Worm (Caenorhabditis elegans) whole organism, L3 larva: ENCODE data around the gene erd-2.1.

Source experiments
- R02D3.7 ChIP-seq: fragments of 150-350 bp; optimal IDR thresholded peaks from 2 replicates; lab custom pipeline; 2014; ENCODE audit warnings: missing biosample characterization, missing genetic modification characterization
- ZK546.5 ChIP-seq: sonication (generic microtip); optimal IDR thresholded peaks from 2 replicates; lab custom pipeline; 2017; ENCODE audit warnings: missing biosample characterization, missing genetic modification characterization
- aly-2 ChIP-seq: fragments of 150-350 bp; optimal IDR thresholded peaks from 2 replicates; lab custom pipeline; 2014; ENCODE audit warnings: missing biosample characterization, missing genetic modification characterization
- ama-1 ChIP-seq: fragments of 150-350 bp; optimal IDR thresholded peaks from 2 replicates; lab custom pipeline; 2018
- ceh-16 ChIP-seq: sonication (generic microtip); optimal IDR thresholded peaks from 2 replicates; lab custom pipeline; 2017; ENCODE audit warnings: missing biosample characterization, missing genetic modification characterization
- ceh-28 ChIP-seq: fragments of 150-350 bp; optimal IDR thresholded peaks from 2 replicates; lab custom pipeline; 2014; ENCODE audit warnings: missing biosample characterization, missing genetic modification reagents, missing genetic modification characterization
- ceh-82 ChIP-seq: fragments of 150-350 bp; optimal IDR thresholded peaks from 2 replicates; lab custom pipeline; 2014; ENCODE audit warnings: missing biosample characterization, missing genetic modification characterization
- ceh-9 ChIP-seq: sonication (generic microtip); optimal IDR thresholded peaks from 2 replicates; lab custom pipeline; 2018; ENCODE audit warnings: missing biosample characterization, missing genetic modification characterization
- egl-27 ChIP-seq: sonication (generic microtip); optimal IDR thresholded peaks from 4 replicates; lab custom pipeline; 2017; ENCODE audit warnings: missing biosample characterization, missing genetic modification reagents, missing genetic modification characterization
- egl-5 ChIP-seq: fragments of 150-350 bp; optimal IDR thresholded peaks from 2 replicates; lab custom pipeline; 2017; ENCODE audit warnings: missing biosample characterization, missing genetic modification reagents, missing genetic modification characterization, inconsistent platforms
- elt-1 ChIP-seq: fragments of 150-350 bp; optimal IDR thresholded peaks from 2 replicates; lab custom pipeline; 2014; ENCODE audit warnings: missing biosample characterization, missing genetic modification characterization
- elt-2 ChIP-seq: sonication (generic microtip); optimal IDR thresholded peaks from 2 replicates; lab custom pipeline; 2016; ENCODE audit warnings: missing genetic modification reagents, mild to moderate bottlenecking, missing genetic modification characterization, missing compliant biosample characterization
- elt-3 ChIP-seq, 3 experiments: fragments of 150-350 bp in 1 of 3; sonication (generic microtip) in 2 of 3; optimal IDR thresholded peaks; 2 replicates in 2 of 3; 4 replicates in 1 of 3; lab custom pipeline; 2014 to 2017; ENCODE audit warnings: missing biosample characterization in 3 of 3, missing genetic modification characterization in 3 of 3
- eor-1 ChIP-seq, 2 experiments: fragments of 150-350 bp; optimal IDR thresholded peaks; 2 replicates each; lab custom pipeline; 2014 to 2018; ENCODE audit warnings: missing biosample characterization in 2 of 2, missing genetic modification characterization in 2 of 2
- fkh-10 ChIP-seq: sonication (generic microtip); optimal IDR thresholded peaks from 2 replicates; lab custom pipeline; 2017; ENCODE audit warnings: missing biosample characterization, missing genetic modification reagents, missing genetic modification characterization
- fkh-2 ChIP-seq: fragments of 150-350 bp; optimal IDR thresholded peaks from 2 replicates; lab custom pipeline; 2014; ENCODE audit warnings: missing biosample characterization, missing genetic modification reagents, missing genetic modification characterization
- fos-1 ChIP-seq: fragments of 150-350 bp; optimal IDR thresholded peaks from 2 replicates; lab custom pipeline; 2014; ENCODE audit warnings: missing biosample characterization, missing genetic modification characterization
- hmg-11 ChIP-seq: sonication (generic microtip); optimal IDR thresholded peaks from 2 replicates; lab custom pipeline; 2016; ENCODE audit warnings: missing genetic modification characterization, missing compliant biosample characterization
- jun-1 ChIP-seq: fragments of 150-350 bp; optimal IDR thresholded peaks from 2 replicates; lab custom pipeline; 2014; ENCODE audit warnings: missing biosample characterization, missing genetic modification reagents, missing genetic modification characterization
- lin-39 ChIP-seq: fragments of 150-350 bp; optimal IDR thresholded peaks from 2 replicates; lab custom pipeline; 2018; ENCODE audit warnings: missing biosample characterization, missing genetic modification reagents, missing genetic modification characterization
- lsy-12 ChIP-seq: sonication (generic microtip); optimal IDR thresholded peaks from 2 replicates; lab custom pipeline; 2016; ENCODE audit warnings: mild to moderate bottlenecking, missing genetic modification characterization, missing compliant biosample characterization
- mdl-1 ChIP-seq: fragments of 150-350 bp; optimal IDR thresholded peaks from 2 replicates; lab custom pipeline; 2014; ENCODE audit warnings: missing biosample characterization, missing genetic modification characterization
- nfya-1 ChIP-seq: sonication (generic microtip); optimal IDR thresholded peaks from 2 replicates; lab custom pipeline; 2017; ENCODE audit warnings: missing genetic modification characterization, mild to moderate bottlenecking, missing compliant biosample characterization, antibody characterized with exemption, moderate library complexity; ENCODE audit not compliant: insufficient read depth
- nhr-23 ChIP-seq: fragments of 150-350 bp; optimal IDR thresholded peaks from 2 replicates; lab custom pipeline; 2014; ENCODE audit warnings: missing biosample characterization, missing genetic modification reagents, missing genetic modification characterization
- nhr-237 ChIP-seq: fragments of 150-350 bp; optimal IDR thresholded peaks from 2 replicates; lab custom pipeline; 2014; ENCODE audit warnings: missing biosample characterization, missing genetic modification characterization
- nhr-25 ChIP-seq: sonication (generic microtip); optimal IDR thresholded peaks from 2 replicates; lab custom pipeline; 2017; ENCODE audit warnings: missing biosample characterization, missing genetic modification characterization
- nhr-43 ChIP-seq: sonication (generic microtip); optimal IDR thresholded peaks from 2 replicates; lab custom pipeline; 2016; ENCODE audit warnings: mild to moderate bottlenecking, missing genetic modification characterization, missing compliant biosample characterization; ENCODE audit not compliant: poor library complexity, severe bottlenecking
- nhr-67 ChIP-seq: fragments of 150-350 bp; optimal IDR thresholded peaks from 2 replicates; lab custom pipeline; 2014; ENCODE audit warnings: missing biosample characterization, missing genetic modification characterization
- nhr-76 ChIP-seq: fragments of 150-350 bp; sonication (generic microtip); optimal IDR thresholded peaks from 5 replicates; lab custom pipeline; 2014; ENCODE audit warnings: missing biosample characterization, missing genetic modification characterization
- pha-4 ChIP-seq: fragments of 150-350 bp; optimal IDR thresholded peaks from 2 replicates; lab custom pipeline; 2014; ENCODE audit warnings: missing biosample characterization, missing genetic modification reagents, missing genetic modification characterization
- pqm-1 ChIP-seq: fragments of 150-350 bp; optimal IDR thresholded peaks from 2 replicates; lab custom pipeline; 2017; ENCODE audit warnings: missing biosample characterization, missing genetic modification characterization, inconsistent platforms
- sea-2 ChIP-seq: fragments of 150-350 bp; sonication (generic microtip); optimal IDR thresholded peaks from 4 replicates; lab custom pipeline; 2014; ENCODE audit warnings: missing biosample characterization, missing genetic modification reagents, missing genetic modification characterization
- skn-1 ChIP-seq: fragments of 150-350 bp; optimal IDR thresholded peaks from 2 replicates; lab custom pipeline; 2014; ENCODE audit warnings: missing biosample characterization, missing genetic modification characterization
- tbx-2 ChIP-seq: sonication (generic microtip); optimal IDR thresholded peaks from 2 replicates; lab custom pipeline; 2016; ENCODE audit warnings: mild to moderate bottlenecking, missing genetic modification characterization, missing compliant biosample characterization
- unc-62 ChIP-seq: fragments of 150-350 bp; sonication (generic microtip); optimal IDR thresholded peaks from 4 replicates; lab custom pipeline; 2014; ENCODE audit warnings: missing biosample characterization, missing genetic modification reagents, missing genetic modification characterization
- ztf-4 ChIP-seq: fragments of 150-350 bp; optimal IDR thresholded peaks from 2 replicates; lab custom pipeline; 2014; ENCODE audit warnings: missing biosample characterization, missing genetic modification characterization

The erd-2.1 gene

DNA sequence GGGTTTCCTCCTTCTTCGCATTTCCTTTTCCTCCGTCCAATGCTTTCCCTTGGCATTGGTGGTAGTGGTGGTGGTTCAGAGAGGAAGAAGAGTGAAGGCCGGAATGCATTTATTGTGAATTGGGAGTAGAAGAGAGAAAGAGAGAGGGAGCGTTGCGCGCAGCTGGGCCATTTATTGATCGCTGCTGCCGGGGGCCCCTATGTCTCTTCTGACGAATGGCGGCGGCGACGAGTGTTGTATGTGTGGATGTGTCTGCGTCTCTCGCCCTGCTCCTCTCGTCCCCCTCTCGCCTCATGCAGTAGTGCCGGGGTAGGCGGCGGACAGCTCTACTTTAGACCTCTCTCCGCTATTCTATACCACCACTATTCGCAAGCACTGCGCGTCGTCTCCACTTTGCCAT is 12.0 kb downstream of the erd-2.1 start, which contains the start of gene unc-115 (continued):
- TF ChIP-seq fkh-10 (GFP tag; lab: Kevin White, UChicago) (no peak), eor-1 (tag; optimal IDR thresholded peaks at IDR 0.05; lab: Kevin White, UChicago) (no peak), lsy-12 (peak; percentile 91), egl-27 (tag; lab: Kevin White, UChicago) (peak; percentile 71), ZK546.5 (tag; lab: Kevin White, UChicago) (no peak), aly-2 (tag; lab: Kevin White, UChicago) (no peak), nhr-237 (tag; lab: Kevin White, UChicago) (no peak), unc-62 (GFP tag; lab: Kevin White, UChicago) (peak; percentile 1), fkh-2 (no peak), nhr-25 (tag; lab: Kevin White, UChicago) (peak; percentile 62), fos-1 (tag; lab: Kevin White, UChicago) (no peak), ceh-9 (tag; lab: Kevin White, UChicago) (no peak)

DNA sequence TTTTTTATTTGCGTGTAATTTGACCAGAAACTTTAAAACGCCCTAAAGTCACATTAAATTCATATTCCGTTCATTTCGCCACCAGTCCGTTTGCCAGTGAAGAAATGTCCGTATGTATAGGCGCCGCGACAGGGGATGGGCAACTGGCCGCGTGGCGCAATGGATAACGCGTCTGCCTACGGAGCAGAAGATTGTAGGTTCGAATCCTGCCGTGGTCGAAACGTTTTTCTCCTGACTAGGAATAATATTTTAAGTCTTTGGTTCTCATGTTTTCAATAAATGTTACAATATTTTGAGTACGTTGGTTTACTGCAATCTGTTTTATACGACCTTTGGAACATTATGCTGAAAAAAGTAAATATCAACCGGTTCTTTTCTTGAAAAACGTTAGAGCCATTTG is 13.6 kb downstream of the erd-2.1 start:
- peak; percentile 55 for TF ChIP-seq tbx-2
- peak; percentile 23 for TF ChIP-seq ceh-28 (tag; lab: Kevin White, UChicago)
- peak; percentile 48 for TF ChIP-seq nhr-23
- TF ChIP-seq fkh-10 (GFP tag; lab: Kevin White, UChicago) = no peak
- TF ChIP-seq ZK546.5 (tag; lab: Kevin White, UChicago) = no peak
- TF ChIP-seq lsy-12 = peak; percentile 60
- TF ChIP-seq hmg-11 (tag; lab: Kevin White, UChicago) = peak; percentile 91
- no peak for TF ChIP-seq ceh-9 (tag; lab: Kevin White, UChicago)
- TF ChIP-seq lin-39 (tag; lab: Kevin White, UChicago) = peak; percentile 54
- TF ChIP-seq skn-1 (tag; lab: Kevin White, UChicago) = peak; percentile 29
- no peak for TF ChIP-seq ceh-82 (tag; lab: Kevin White, UChicago)
- peak; percentile 25 for TF ChIP-seq jun-1 (tag; lab: Kevin White, UChicago)
- TF ChIP-seq elt-2 = peak; percentile 44
- TF ChIP-seq pqm-1 (tag; lab: Kevin White, UChicago) = peak; percentile 6
- TF ChIP-seq nhr-237 (tag; lab: Kevin White, UChicago) = no peak
- TF ChIP-seq nfya-1 = peak; percentile 49
- TF ChIP-seq pha-4 (tag; lab: Kevin White, UChicago) = peak; percentile 47
- TF ChIP-seq sea-2 (GFP tag; lab: Kevin White, UChicago) = no peak
- TF ChIP-seq nhr-43 (tag; lab: Kevin White, UChicago) = peak; percentile 81
- TF ChIP-seq nhr-25 (tag; lab: Kevin White, UChicago) = peak; percentile 35

- TF ChIP-seq elt-2 (peak; percentile 99), ceh-28 (tag; lab: Kevin White, UChicago) (peak; percentile 31), aly-2 (tag; lab: Kevin White, UChicago) (no peak), nhr-43 (tag; lab: Kevin White, UChicago) (no peak), eor-1 (tag; optimal IDR thresholded peaks at IDR 0.05; lab: Kevin White, UChicago) (no peak), mdl-1 (tag; lab: Kevin White, UChicago) (no peak), jun-1 (tag; lab: Kevin White, UChicago) (peak; percentile 89), ceh-16 (tag; lab: Kevin White, UChicago) (no peak), pqm-1 (tag; lab: Kevin White, UChicago) (peak; percentile 98), R02D3.7 (tag; lab: Kevin White, UChicago) (no peak), nhr-67 (tag; lab: Kevin White, UChicago) (no peak), pha-4 (tag; lab: Kevin White, UChicago) (peak; percentile 50), lsy-12 (no peak), nhr-23 (no peak), ama-1 (lab: Kevin White, UChicago) (no peak), fkh-2 (no peak), nfya-1 (peak; percentile 17)
These were observed 16.6 kb downstream of the erd-2.1 start, which contains the start of gene oac-14 for ce11 chrX:10141963-10142431. Gene oac-14, minus strand, starts transcription at chrX:10142013.

ce11 chrX:10141264-10141663 is 17.4 kb downstream of the erd-2.1 start:
- TF ChIP-seq ztf-4 (tag; lab: Kevin White, UChicago) (no peak), nhr-67 (tag; lab: Kevin White, UChicago) (no peak), lsy-12 (no peak), pha-4 (tag; lab: Kevin White, UChicago) (no peak), hmg-11 (tag; lab: Kevin White, UChicago) (no peak), skn-1 (tag; lab: Kevin White, UChicago) (no peak), lin-39 (tag; lab: Kevin White, UChicago) (no peak), fos-1 (tag; lab: Kevin White, UChicago) (no peak), nhr-23 (no peak), egl-5 (tag; lab: Kevin White, UChicago) (no peak), ama-1 (lab: Kevin White, UChicago) (no peak), pqm-1 (tag; lab: Kevin White, UChicago) (no peak), elt-1 (no peak), nhr-237 (tag; lab: Kevin White, UChicago) (no peak), elt-3 (tag; optimal IDR thresholded peaks at IDR 0.05; lab: Kevin White, UChicago) (no peak), nhr-76 (tag; lab: Kevin White, UChicago) (no peak)
